Worm (Caenorhabditis elegans): Measurements from ENCODE around the gene ugt-49.

ce11 chrV:10339200-10339599, 32.9 kb upstream of the ugt-49 start, which contains the start of gene K07C5.2:
- TF ChIP-seq nhr-76 (tag; optimal IDR thresholded peaks at IDR 0.05) (no peak), blmp-1 (tag; optimal IDR thresholded peaks at IDR 0.05) (no peak), mep-1 (tag; optimal IDR thresholded peaks at IDR 0.05) (no peak), snpc-4 (tag; optimal IDR thresholded peaks at IDR 0.05) (no peak), lin-13 (tag; optimal IDR thresholded peaks at IDR 0.05) (no peak), ceh-39 (tag; optimal IDR thresholded peaks at IDR 0.05) (no peak), nhr-28 (tag; optimal IDR thresholded peaks at IDR 0.05) (no peak), ceh-83 (GFP tag; optimal IDR thresholded peaks at IDR 0.05) (no peak), lin-32 (GFP tag; optimal IDR thresholded peaks at IDR 0.05) (no peak)

All from whole organism, mixed stage, embryonic.